Fruit fly (Drosophila melanogaster) whole organism, embryonic: ENCODE data around the gene SecCl.

ENCODE experiments used
- Asciz ChIP-seq: fragments of 200-800 bp; sonication (Bioruptor generic); optimal IDR thresholded peaks from 2 replicates; lab custom pipeline; 2017; ENCODE audit warnings: missing biosample characterization, mild to moderate bottlenecking, missing genetic modification characterization, missing genetic modification reagents
- Atf-2 ChIP-seq: fragments of 200-800 bp; sonication (Bioruptor generic); optimal IDR thresholded peaks from 2 replicates; lab custom pipeline; 2016; ENCODE audit warnings: missing biosample characterization, missing genetic modification characterization
- Bteb2 ChIP-seq: fragments of 200-800 bp; sonication (Bioruptor generic); optimal IDR thresholded peaks from 2 replicates; lab custom pipeline; 2016; ENCODE audit warnings: missing biosample characterization, missing genetic modification characterization
- C15 ChIP-seq: fragments of 200-800 bp; sonication (Bioruptor generic); IDR thresholded peaks from 3 replicates; pipeline ENCODE4 v1.3.6; 2022; ENCODE audit warnings: missing biosample characterization, missing genetic modification characterization
- CG10147 ChIP-seq: fragments of 200-800 bp; sonication (Bioruptor generic); optimal IDR thresholded peaks from 2 replicates; lab custom pipeline; 2019; ENCODE audit warnings: missing biosample characterization, mild to moderate bottlenecking, missing genetic modification characterization, moderate library complexity
- CG10267 ChIP-seq: fragments of 200-800 bp; sonication (Bioruptor generic); optimal IDR thresholded peaks from 2 replicates; lab custom pipeline; 2018; ENCODE audit warnings: missing biosample characterization, mild to moderate bottlenecking, missing genetic modification characterization, moderate library complexity
- CG11723 ChIP-seq: fragments of 200-800 bp; sonication (Bioruptor generic); optimal IDR thresholded peaks from 2 replicates; lab custom pipeline; 2017; ENCODE audit warnings: missing biosample characterization, mild to moderate bottlenecking, missing genetic modification characterization
- CG13296 ChIP-seq: fragments of 200-800 bp; sonication (Bioruptor generic); optimal IDR thresholded peaks from 3 replicates; lab custom pipeline; 2018; ENCODE audit warnings: missing biosample characterization, mild to moderate bottlenecking, missing genetic modification characterization
- CG13424 ChIP-seq: fragments of 200-800 bp; sonication (Bioruptor generic); optimal IDR thresholded peaks from 2 replicates; lab custom pipeline; 2019; ENCODE audit warnings: missing biosample characterization, mild to moderate bottlenecking, missing genetic modification characterization, moderate library complexity
- CG15601 ChIP-seq: fragments of 200-800 bp; sonication (Bioruptor generic); optimal IDR thresholded peaks from 3 replicates; lab custom pipeline; 2019; ENCODE audit warnings: missing biosample characterization, mild to moderate bottlenecking, missing genetic modification characterization, moderate library complexity
- CG1602 ChIP-seq: fragments of 200-800 bp; sonication (Bioruptor generic); optimal IDR thresholded peaks from 3 replicates; lab custom pipeline; 2016; ENCODE audit warnings: missing biosample characterization, missing genetic modification characterization
- CG16779 ChIP-seq: fragments of 200-800 bp; sonication (Bioruptor generic); IDR thresholded peaks from 2 replicates; pipeline ENCODE4 v1.3.6; 2022; ENCODE audit warnings: missing biosample characterization, missing genetic modification characterization
- CG17802 ChIP-seq: fragments of 200-800 bp; sonication (Bioruptor generic); optimal IDR thresholded peaks from 2 replicates; lab custom pipeline; 2018; ENCODE audit warnings: missing biosample characterization, mild to moderate bottlenecking, missing genetic modification characterization, moderate library complexity
- CG18476 ChIP-seq: fragments of 200-800 bp; sonication (Bioruptor generic); optimal IDR thresholded peaks from 2 replicates; lab custom pipeline; 2016; ENCODE audit warnings: missing biosample characterization, mild to moderate bottlenecking, missing genetic modification characterization
- CG30020 ChIP-seq: fragments of 200-800 bp; optimal IDR thresholded peaks from 2 replicates; lab custom pipeline; 2019; ENCODE audit warnings: missing biosample characterization, mild to moderate bottlenecking, missing genetic modification characterization, moderate library complexity
- CG3281 ChIP-seq: fragments of 200-800 bp; sonication (Bioruptor generic); optimal IDR thresholded peaks from 3 replicates; lab custom pipeline; 2017; ENCODE audit warnings: missing biosample characterization, mild to moderate bottlenecking, missing genetic modification characterization
- CG34224 ChIP-seq: fragments of 200-800 bp; sonication (Bioruptor generic); IDR thresholded peaks from 3 replicates; pipeline ENCODE4 v1.3.6; 2022; ENCODE audit warnings: missing biosample characterization, missing genetic modification characterization; ENCODE audit not compliant: partially characterized antibody
- CG4404 ChIP-seq: fragments of 200-800 bp; sonication (Bioruptor generic); IDR thresholded peaks from 2 replicates; pipeline ENCODE4 v1.3.6; 2022; ENCODE audit warnings: missing biosample characterization, missing genetic modification characterization
- CG4730 ChIP-seq: fragments of 200-800 bp; sonication (Bioruptor generic); IDR thresholded peaks from 2 replicates; pipeline ENCODE4 v1.3.6; 2022; ENCODE audit warnings: missing biosample characterization, missing genetic modification characterization
- CG5180 ChIP-seq: fragments of 200-800 bp; sonication (Bioruptor generic); optimal IDR thresholded peaks from 3 replicates; lab custom pipeline; 2017; ENCODE audit warnings: missing biosample characterization, missing genetic modification characterization, mild to moderate bottlenecking, moderate library complexity, missing genetic modification reagents
- CG7357 ChIP-seq: fragments of 200-800 bp; sonication (Bioruptor generic); IDR thresholded peaks from 3 replicates; pipeline ENCODE4 v1.3.6; 2022; ENCODE audit warnings: missing biosample characterization, missing genetic modification characterization
- CG7987 ChIP-seq: fragments of 200-800 bp; sonication (Bioruptor generic); optimal IDR thresholded peaks from 2 replicates; lab custom pipeline; 2018; ENCODE audit warnings: missing biosample characterization, mild to moderate bottlenecking, missing genetic modification characterization, moderate library complexity
- CG8478 ChIP-seq: fragments of >200 bp; optimal IDR thresholded peaks from 2 replicates; lab custom pipeline; 2018
- CHES-1-like ChIP-seq: fragments of 200-800 bp; sonication (Bioruptor generic); optimal IDR thresholded peaks from 2 replicates; lab custom pipeline; 2016; ENCODE audit warnings: missing biosample characterization, missing genetic modification characterization
- D19A ChIP-seq: fragments of 200-800 bp; optimal IDR thresholded peaks from 3 replicates; lab custom pipeline; 2019; ENCODE audit warnings: missing biosample characterization, mild to moderate bottlenecking, missing genetic modification characterization, moderate library complexity
- D19B ChIP-seq: fragments of 200-800 bp; sonication (Bioruptor generic); optimal IDR thresholded peaks from 2 replicates; lab custom pipeline; 2017; ENCODE audit warnings: missing biosample characterization, mild to moderate bottlenecking, missing genetic modification characterization
- Ets65A ChIP-seq: fragments of 200-800 bp; sonication (Bioruptor generic); peaks from one replicate; lab custom pipeline; 2016; ENCODE audit warnings: missing biosample characterization, missing genetic modification characterization
- Fer2 ChIP-seq: fragments of 200-800 bp; sonication (Bioruptor generic); optimal IDR thresholded peaks from 2 replicates; lab custom pipeline; 2018; ENCODE audit warnings: missing biosample characterization, mild to moderate bottlenecking, missing genetic modification characterization, moderate library complexity
- Gsc ChIP-seq: fragments of 200-800 bp; sonication (Bioruptor generic); IDR thresholded peaks from 2 replicates; pipeline ENCODE4 v1.3.6; 2022; ENCODE audit warnings: missing biosample characterization, missing genetic modification characterization
- H2.0 ChIP-seq: fragments of 200-800 bp; sonication (Bioruptor generic); IDR thresholded peaks from 2 replicates; pipeline ENCODE4 v1.3.6; 2022; ENCODE audit warnings: missing biosample characterization, missing genetic modification characterization
- Hsf ChIP-seq: fragments of 200-800 bp; sonication (Bioruptor generic); optimal IDR thresholded peaks from 3 replicates; lab custom pipeline; 2016; ENCODE audit warnings: missing biosample characterization, missing genetic modification characterization
- Med ChIP-seq: fragments of 200-800 bp; sonication (Bioruptor generic); peaks from one replicate; lab custom pipeline; 2016; ENCODE audit warnings: missing biosample characterization, missing genetic modification characterization, mild to moderate bottlenecking, inconsistent platforms, moderate library complexity
- Ptx1 ChIP-seq: fragments of 200-800 bp; sonication (Bioruptor generic); IDR thresholded peaks from 2 replicates; pipeline ENCODE4 v1.3.6; 2022; ENCODE audit warnings: missing biosample characterization, missing genetic modification characterization
- Sin3A ChIP-seq: fragments of >200 bp; optimal IDR thresholded peaks from 2 replicates; lab custom pipeline; 2018
- Six4 ChIP-seq: fragments of 200-800 bp; sonication (Bioruptor generic); optimal IDR thresholded peaks from 2 replicates; lab custom pipeline; 2016; ENCODE audit warnings: missing biosample characterization, missing genetic modification characterization
- Stat92E ChIP-seq, 3 experiments: fragments of >200 bp in 2 of 3; fragments of 200-800 bp in 1 of 3; sonication (Bioruptor generic) in 1 of 3; optimal IDR thresholded peaks; 2 replicates each; lab custom pipeline; 2017 to 2019; ENCODE audit warnings: missing biosample characterization in 3 of 3, missing genetic modification characterization in 3 of 3, mild to moderate bottlenecking in 1 of 3, moderate library complexity in 1 of 3
- TFAM ChIP-seq: fragments of 200-800 bp; sonication (Bioruptor generic); optimal IDR thresholded peaks from 2 replicates; lab custom pipeline; 2017; ENCODE audit warnings: missing biosample characterization, missing genetic modification characterization, inconsistent platforms
- abd-A ChIP-seq: fragments of 200-800 bp; sonication (Bioruptor generic); optimal IDR thresholded peaks from 3 replicates; lab custom pipeline; 2019; ENCODE audit warnings: missing biosample characterization, mild to moderate bottlenecking, missing genetic modification characterization, moderate library complexity
- aop ChIP-seq: fragments of 200-800 bp; sonication (Bioruptor generic); IDR thresholded peaks from 2 replicates; pipeline ENCODE4 v1.3.6; 2022; ENCODE audit warnings: missing biosample characterization, missing genetic modification characterization
- az2 ChIP-seq: fragments of 200-800 bp; sonication (Bioruptor generic); optimal IDR thresholded peaks from 3 replicates; lab custom pipeline; 2016; ENCODE audit warnings: missing biosample characterization, missing genetic modification characterization
- cas ChIP-seq: fragments of 200-800 bp; sonication (Bioruptor generic); IDR thresholded peaks from 2 replicates; pipeline ENCODE4 v1.3.6; 2022; ENCODE audit warnings: missing biosample characterization, missing genetic modification characterization
- dan ChIP-seq: fragments of 200-800 bp; sonication (Bioruptor generic); IDR thresholded peaks from 2 replicates; pipeline ENCODE4 v1.3.6; 2022; ENCODE audit warnings: missing biosample characterization, missing genetic modification characterization
- gfzf ChIP-seq: fragments of 200-800 bp; sonication (Bioruptor generic); optimal IDR thresholded peaks from 2 replicates; lab custom pipeline; 2016; ENCODE audit warnings: missing biosample characterization, mild to moderate bottlenecking, missing genetic modification characterization, moderate library complexity
- nau ChIP-seq: fragments of 200-800 bp; sonication (Bioruptor generic); optimal IDR thresholded peaks from 3 replicates; lab custom pipeline; 2017; ENCODE audit warnings: missing biosample characterization, mild to moderate bottlenecking, missing genetic modification characterization, missing genetic modification reagents
- psq ChIP-seq: fragments of 200-800 bp; sonication (Bioruptor generic); optimal IDR thresholded peaks from 2 replicates; lab custom pipeline; 2017; ENCODE audit warnings: missing biosample characterization, missing genetic modification characterization
- rib ChIP-seq: fragments of 200-800 bp; sonication (Bioruptor generic); IDR thresholded peaks from 2 replicates; pipeline ENCODE4 v1.3.6; 2022; ENCODE audit warnings: missing biosample characterization, missing genetic modification characterization
- slbo ChIP-seq: fragments of 200-800 bp; sonication (Bioruptor generic); IDR thresholded peaks from 2 replicates; pipeline ENCODE4 v1.3.6; 2022; ENCODE audit warnings: missing biosample characterization, missing genetic modification characterization
- slou ChIP-seq: fragments of 200-800 bp; sonication (Bioruptor generic); optimal IDR thresholded peaks from 3 replicates; lab custom pipeline; 2016; ENCODE audit warnings: missing biosample characterization, missing genetic modification characterization
- sqz ChIP-seq: fragments of 200-800 bp; sonication (Bioruptor generic); optimal IDR thresholded peaks from 3 replicates; lab custom pipeline; 2018; ENCODE audit warnings: missing biosample characterization, mild to moderate bottlenecking, missing genetic modification characterization
- stc ChIP-seq: fragments of 200-800 bp; sonication (Bioruptor generic); IDR thresholded peaks from 2 replicates; pipeline ENCODE4 v1.3.6; 2022; ENCODE audit warnings: missing biosample characterization, missing genetic modification characterization
- tio ChIP-seq: fragments of 200-800 bp; sonication (Bioruptor generic); optimal IDR thresholded peaks from 2 replicates; lab custom pipeline; 2017; ENCODE audit warnings: missing biosample characterization, missing genetic modification characterization, inconsistent platforms
- yki ChIP-seq: fragments of >200 bp; optimal IDR thresholded peaks from 3 replicates; lab custom pipeline; 2018

SecCl gene

DNA sequence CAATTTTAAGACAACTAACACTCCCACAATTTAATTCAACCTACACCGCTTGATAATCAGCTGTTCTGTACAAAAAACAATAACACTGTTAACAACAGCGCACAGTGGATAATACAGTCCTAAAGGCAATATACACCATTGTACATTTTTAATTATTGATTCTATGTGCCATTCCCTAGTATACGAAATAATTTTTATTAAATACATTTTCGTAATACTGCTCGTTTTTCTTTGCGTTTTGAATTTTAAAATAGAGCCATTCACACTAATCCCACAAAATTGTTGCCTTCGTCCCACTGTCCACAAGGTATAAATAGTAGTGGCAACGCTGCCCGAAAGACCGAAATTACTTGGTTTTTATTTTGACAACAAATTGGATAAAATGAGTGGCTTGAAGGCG is 36.4 kb upstream of the SecCl start, which contains the start of the genes Coq4 and CG32176 (continued):
- TF ChIP-seq Fer2 = peak; percentile 97
- TF ChIP-seq CG15601 (tag; lab: Kevin White, UChicago) = peak; percentile 94
- peak; percentile 93 for TF ChIP-seq CG11723 (GFP tag; lab: Kevin White, UChicago)
- peak; percentile 93 for TF ChIP-seq Gsc
- peak; percentile 52; the same call in 2 of the 3 replicates for TF ChIP-seq CG34224 (GFP tag; lab: Robert Waterston, UW)
- TF ChIP-seq aop (GFP tag; lab: Robert Waterston, UW) = peak; percentile 96
- no peak for TF ChIP-seq yki (lab: Kevin White, UChicago)
- TF ChIP-seq CG8478 = no peak
- TF ChIP-seq Atf-2 (GFP tag; lab: Kevin White, UChicago) = peak; percentile 98
- TF ChIP-seq az2 (GFP tag; lab: Kevin White, UChicago) = peak; percentile 99
- peak; percentile 83 for TF ChIP-seq CG5180
- peak; percentile 97 for TF ChIP-seq CG4730
- TF ChIP-seq CG13296 (GFP tag; lab: Kevin White, UChicago) = peak; percentile 95
- TF ChIP-seq H2.0 (GFP tag; lab: Robert Waterston, UW) = peak; percentile 98
- peak; percentile 98 for TF ChIP-seq rib (GFP tag; lab: Robert Waterston, UW)
- TF ChIP-seq CG16779 (GFP tag; lab: Robert Waterston, UW) = peak; percentile 97
- TF ChIP-seq slbo = peak; percentile 99
- peak; percentile 95 for TF ChIP-seq cas (GFP tag; lab: Robert Waterston, UW)
- TF ChIP-seq Sin3A (lab: Kevin White, UChicago) = no peak
- peak; percentile 99 for TF ChIP-seq Ptx1 (GFP tag; lab: Robert Waterston, UW)
- TF ChIP-seq Bteb2 (GFP tag; lab: Kevin White, UChicago) = peak; percentile 98
- peak; percentile 78 for TF ChIP-seq abd-A (tag; lab: Kevin White, UChicago)
- TF ChIP-seq D19B (GFP tag; lab: Kevin White, UChicago) = peak; percentile 91
- peak; percentile 99 for TF ChIP-seq Hsf (GFP tag; lab: Kevin White, UChicago)
- peak; percentile 97 for TF ChIP-seq stc (GFP tag; lab: Robert Waterston, UW)
- TF ChIP-seq CG1602 (GFP tag; lab: Kevin White, UChicago) = peak; percentile 98
- peak in 1 of 3 experiments; percentile 57 for TF ChIP-seq Stat92E (GFP tag; optimal IDR thresholded peaks at IDR 0.05; lab: Kevin White, UChicago)
- peak; percentile 98 for TF ChIP-seq CHES-1-like (GFP tag; lab: Kevin White, UChicago)
- peak; percentile 96 for TF ChIP-seq CG4404 (GFP tag; lab: Robert Waterston, UW)
- TF ChIP-seq CG13424 (tag; lab: Kevin White, UChicago) = peak; percentile 98
- TF ChIP-seq D19A (tag; lab: Kevin White, UChicago) = peak; percentile 94
- TF ChIP-seq CG17802 (tag; lab: Kevin White, UChicago) = peak; percentile 91
- TF ChIP-seq CG10147 = peak; percentile 94
- peak; percentile 90 for TF ChIP-seq TFAM
- TF ChIP-seq Med (GFP tag; lab: Kevin White, UChicago) = peak; percentile 100
- TF ChIP-seq Asciz = peak; percentile 91
- peak; percentile 98 for TF ChIP-seq slou
- TF ChIP-seq CG10267 (tag; lab: Kevin White, UChicago) = peak; percentile 91
- TF ChIP-seq Six4 (GFP tag; lab: Kevin White, UChicago) = peak; percentile 98
- peak; percentile 97 for TF ChIP-seq CG18476 (GFP tag; lab: Kevin White, UChicago)
- TF ChIP-seq tio (GFP tag; lab: Kevin White, UChicago) = peak; percentile 98
- peak; percentile 97 for TF ChIP-seq CG3281
- TF ChIP-seq C15 (GFP tag; lab: Robert Waterston, UW) = peak; percentile 97
- peak; percentile 91 for TF ChIP-seq sqz
- TF ChIP-seq dan (GFP tag; lab: Robert Waterston, UW) = peak; percentile 95
- TF ChIP-seq CG7357 = peak; percentile 94
- TF ChIP-seq nau (GFP tag; lab: Kevin White, UChicago) = peak; percentile 93
- peak; percentile 100 for TF ChIP-seq Ets65A (GFP tag; lab: Kevin White, UChicago)
- TF ChIP-seq psq (GFP tag; lab: Kevin White, UChicago) = peak; percentile 93
- peak; percentile 86 for TF ChIP-seq CG30020 (tag; lab: Kevin White, UChicago)
- TF ChIP-seq gfzf (GFP tag; lab: Kevin White, UChicago) = no peak
- peak; percentile 95 for TF ChIP-seq CG7987
